Worm (Caenorhabditis elegans) whole organism, late embryonic: ENCODE data around the gene C14E2.4.

Experiments used
- C08G9.2 ChIP-seq: sonication (generic microtip); optimal IDR thresholded peaks from 2 replicates; lab custom pipeline; 2016; ENCODE audit warnings: mild to moderate bottlenecking, missing genetic modification characterization, moderate library complexity, missing compliant biosample characterization
- F13H6.1 ChIP-seq: sonication (generic microtip); optimal IDR thresholded peaks from 2 replicates; lab custom pipeline; 2016; ENCODE audit warnings: missing genetic modification characterization, missing compliant biosample characterization
- K02D7.2 ChIP-seq: sonication (generic microtip); optimal IDR thresholded peaks from 2 replicates; lab custom pipeline; 2017; ENCODE audit warnings: mild to moderate bottlenecking, missing genetic modification characterization, missing compliant biosample characterization
- Y22D7AL.16 ChIP-seq: sonication (generic microtip); optimal IDR thresholded peaks from 2 replicates; lab custom pipeline; 2016; ENCODE audit warnings: missing genetic modification characterization, missing compliant biosample characterization
- ahr-1 ChIP-seq: sonication (generic microtip); optimal IDR thresholded peaks from 2 replicates; lab custom pipeline; 2016; ENCODE audit warnings: missing genetic modification characterization, missing compliant biosample characterization
- ama-1 ChIP-seq: fragments of 150-350 bp; optimal IDR thresholded peaks from 2 replicates; lab custom pipeline; 2014
- ceh-18 ChIP-seq: sonication (generic microtip); optimal IDR thresholded peaks from 2 replicates; lab custom pipeline; 2016; ENCODE audit warnings: missing genetic modification characterization, missing compliant biosample characterization
- ceh-2 ChIP-seq: sonication (generic microtip); optimal IDR thresholded peaks from 2 replicates; lab custom pipeline; 2016; ENCODE audit warnings: missing genotype, missing genetic modification characterization, missing compliant biosample characterization
- ceh-30 ChIP-seq: fragments of 150-350 bp; optimal IDR thresholded peaks from 2 replicates; lab custom pipeline; 2014; ENCODE audit warnings: missing biosample characterization, missing genetic modification characterization
- ceh-31 ChIP-seq: sonication (generic microtip); optimal IDR thresholded peaks from 2 replicates; lab custom pipeline; 2016; ENCODE audit warnings: missing genetic modification characterization, missing compliant biosample characterization
- ceh-34 ChIP-seq: sonication (generic microtip); optimal IDR thresholded peaks from 2 replicates; lab custom pipeline; 2016; ENCODE audit warnings: mild to moderate bottlenecking, missing genetic modification characterization, missing compliant biosample characterization
- ceh-45 ChIP-seq: fragments of 200-800 bp; sonication (Bioruptor generic); IDR thresholded peaks from 2 replicates; pipeline ENCODE4 v1.3.6; 2022; ENCODE audit warnings: missing genetic modification reagents, missing genetic modification characterization, missing compliant biosample characterization
- ceh-48 ChIP-seq: sonication (generic microtip); optimal IDR thresholded peaks from 2 replicates; lab custom pipeline; 2016; ENCODE audit warnings: missing genetic modification characterization, inconsistent platforms, missing compliant biosample characterization
- ceh-6 ChIP-seq: fragments of 200-800 bp; sonication (Bioruptor generic); optimal IDR thresholded peaks from 2 replicates; lab custom pipeline; 2018; ENCODE audit warnings: mild to moderate bottlenecking, missing genetic modification characterization, missing compliant biosample characterization
- ceh-9 ChIP-seq: sonication (generic microtip); optimal IDR thresholded peaks from 2 replicates; lab custom pipeline; 2016; ENCODE audit warnings: mild to moderate bottlenecking, missing genetic modification characterization, inconsistent platforms, missing compliant biosample characterization
- che-1 ChIP-seq: sonication (generic microtip); optimal IDR thresholded peaks from 2 replicates; lab custom pipeline; 2016; ENCODE audit warnings: mild to moderate bottlenecking, missing genetic modification characterization, missing compliant biosample characterization
- dmd-4 ChIP-seq: sonication (generic microtip); optimal IDR thresholded peaks from 2 replicates; lab custom pipeline; 2016; ENCODE audit warnings: borderline replicate concordance, missing genetic modification characterization, missing compliant biosample characterization
- elt-2 ChIP-seq: sonication (generic microtip); optimal IDR thresholded peaks from 2 replicates; lab custom pipeline; 2016; ENCODE audit warnings: missing genetic modification reagents, missing genetic modification characterization, missing compliant biosample characterization
- fkh-6 ChIP-seq: sonication (generic microtip); optimal IDR thresholded peaks from 2 replicates; lab custom pipeline; 2016; ENCODE audit warnings: missing genetic modification characterization, missing compliant biosample characterization
- gmeb-2 ChIP-seq: sonication (generic microtip); optimal IDR thresholded peaks from 2 replicates; lab custom pipeline; 2016; ENCODE audit warnings: missing genetic modification characterization, inconsistent platforms, missing compliant biosample characterization
- hlh-30 ChIP-seq: sonication (generic microtip); optimal IDR thresholded peaks from 2 replicates; lab custom pipeline; 2017; ENCODE audit warnings: antibody characterized with exemption, missing genetic modification characterization, missing compliant biosample characterization; ENCODE audit not compliant: insufficient read depth
- hlh-6 ChIP-seq: sonication (generic microtip); optimal IDR thresholded peaks from 2 replicates; lab custom pipeline; 2016; ENCODE audit warnings: missing genotype, missing genetic modification characterization, missing compliant biosample characterization
- lim-6 ChIP-seq: sonication (generic microtip); optimal IDR thresholded peaks from 2 replicates; lab custom pipeline; 2016; ENCODE audit warnings: missing genetic modification characterization, missing compliant biosample characterization
- madf-2 ChIP-seq: sonication (generic microtip); optimal IDR thresholded peaks from 2 replicates; lab custom pipeline; 2017; ENCODE audit warnings: missing genetic modification characterization, missing compliant biosample characterization
- mec-3 ChIP-seq: sonication (generic microtip); optimal IDR thresholded peaks from 2 replicates; lab custom pipeline; 2016; ENCODE audit warnings: borderline replicate concordance, missing genetic modification characterization, missing compliant biosample characterization
- nfya-1 ChIP-seq: sonication (generic microtip); optimal IDR thresholded peaks from 2 replicates; lab custom pipeline; 2017; ENCODE audit warnings: missing genetic modification characterization, mild to moderate bottlenecking, missing compliant biosample characterization, antibody characterized with exemption, moderate library complexity
- nhr-11 ChIP-seq: fragments of 150-350 bp; optimal IDR thresholded peaks from 2 replicates; lab custom pipeline; 2014; ENCODE audit warnings: missing biosample characterization, missing genetic modification characterization
- nhr-232 ChIP-seq: sonication (generic microtip); optimal IDR thresholded peaks from 2 replicates; lab custom pipeline; 2016; ENCODE audit warnings: missing genetic modification characterization, missing compliant biosample characterization
- npax-4 ChIP-seq: sonication (generic microtip); optimal IDR thresholded peaks from 2 replicates; lab custom pipeline; 2016; ENCODE audit warnings: missing genetic modification characterization, missing compliant biosample characterization
- pat-9 ChIP-seq: fragments of 200-800 bp; sonication (Bioruptor generic); optimal IDR thresholded peaks from 2 replicates; lab custom pipeline; 2018; ENCODE audit warnings: mild to moderate bottlenecking, missing genetic modification characterization, moderate library complexity, missing compliant biosample characterization
- pax-1 ChIP-seq: fragments of 150-350 bp; optimal IDR thresholded peaks from 2 replicates; lab custom pipeline; 2014; ENCODE audit warnings: missing biosample characterization, missing genetic modification characterization
- pha-4 ChIP-seq: fragments of 150-350 bp; optimal IDR thresholded peaks from 2 replicates; lab custom pipeline; 2018; ENCODE audit warnings: missing biosample characterization, missing genetic modification reagents, missing genetic modification characterization
- pros-1 ChIP-seq: fragments of 150-350 bp; optimal IDR thresholded peaks from 2 replicates; lab custom pipeline; 2014; ENCODE audit warnings: missing biosample characterization, missing genetic modification reagents, missing genetic modification characterization
- ref-2 ChIP-seq: sonication (generic microtip); optimal IDR thresholded peaks from 2 replicates; lab custom pipeline; 2016; ENCODE audit warnings: missing genetic modification characterization, missing compliant biosample characterization
- sdc-2 ChIP-seq: sonication (generic microtip); optimal IDR thresholded peaks from 2 replicates; lab custom pipeline; 2016; ENCODE audit warnings: missing genotype, missing genetic modification characterization, missing compliant biosample characterization
- sox-4 ChIP-seq: sonication (generic microtip); optimal IDR thresholded peaks from 2 replicates; lab custom pipeline; 2017; ENCODE audit warnings: mild to moderate bottlenecking, missing genetic modification characterization, inconsistent platforms, missing compliant biosample characterization
- syd-9 ChIP-seq: sonication (generic microtip); optimal IDR thresholded peaks from 2 replicates; lab custom pipeline; 2016; ENCODE audit warnings: mild to moderate bottlenecking, missing genetic modification characterization, moderate library complexity, missing compliant biosample characterization
- tbx-2 ChIP-seq: sonication (generic microtip); optimal IDR thresholded peaks from 2 replicates; lab custom pipeline; 2016; ENCODE audit warnings: missing genetic modification characterization, missing compliant biosample characterization
- unc-3 ChIP-seq, 2 experiments: fragments of 200-800 bp in 1 of 2; sonication (Bioruptor generic) in 1 of 2; sonication (generic microtip) in 1 of 2; conservative IDR thresholded peaks in 1 of 2; optimal IDR thresholded peaks in 1 of 2; 2 replicates each; pipeline versions ENCODE4 v1.3.6 to Lab custom; 2016 to 2022; ENCODE audit warnings: missing compliant biosample characterization in 2 of 2, missing genetic modification characterization in 2 of 2, missing genetic modification reagents in 1 of 2
- unc-55 ChIP-seq: sonication (generic microtip); optimal IDR thresholded peaks from 2 replicates; lab custom pipeline; 2017; ENCODE audit warnings: missing biosample characterization, missing genetic modification reagents, missing genetic modification characterization
- ztf-16 ChIP-seq: sonication (generic microtip); optimal IDR thresholded peaks from 2 replicates; lab custom pipeline; 2017; ENCODE audit warnings: missing genetic modification characterization, missing compliant biosample characterization

Gene C14E2.4

DNA sequence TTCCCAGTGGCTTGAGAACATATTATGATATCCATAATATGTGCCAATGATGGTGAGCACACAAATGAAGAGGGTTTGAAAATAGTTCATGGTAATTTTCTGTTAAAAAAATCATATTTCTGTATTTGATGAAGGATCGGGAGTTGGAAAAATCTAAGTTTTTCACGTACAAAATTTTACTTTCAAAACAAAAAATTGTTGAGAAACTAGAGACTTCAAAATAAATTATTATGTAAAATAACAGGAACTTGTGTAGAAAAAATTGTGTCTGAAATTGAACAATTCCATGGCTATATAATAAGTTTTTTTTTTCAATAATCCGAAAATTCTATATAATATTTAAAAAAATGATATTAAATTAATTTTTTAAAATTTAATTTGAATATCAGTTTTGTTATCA lies at the start of gene C14E2.4:
C14E2.4 (minus strand) TSS at position 101 of the 400 bp plus-strand sequence.
- no peak for TF ChIP-seq fkh-6 (tag; lab: Kevin White, UChicago)
- TF ChIP-seq syd-9 (tag; lab: Kevin White, UChicago), result no peak
- no peak for TF ChIP-seq npax-4
- TF ChIP-seq hlh-30 (tag; lab: Kevin White, UChicago), result no peak
- no peak for TF ChIP-seq sox-4 (tag; lab: Kevin White, UChicago)
- no peak for TF ChIP-seq nhr-11 (tag; lab: Kevin White, UChicago)
- no peak for TF ChIP-seq che-1 (tag; lab: Kevin White, UChicago)
- no peak for TF ChIP-seq pros-1 (tag; lab: Kevin White, UChicago)
- TF ChIP-seq ahr-1 (tag; lab: Kevin White, UChicago), result no peak
- no peak for TF ChIP-seq nfya-1 (tag; lab: Kevin White, UChicago)
- TF ChIP-seq ceh-31 (tag; lab: Kevin White, UChicago), result no peak
- no peak for TF ChIP-seq unc-55 (GFP tag; lab: Kevin White, UChicago)
- TF ChIP-seq ama-1 (lab: Kevin White, UChicago), result no peak

DNA sequence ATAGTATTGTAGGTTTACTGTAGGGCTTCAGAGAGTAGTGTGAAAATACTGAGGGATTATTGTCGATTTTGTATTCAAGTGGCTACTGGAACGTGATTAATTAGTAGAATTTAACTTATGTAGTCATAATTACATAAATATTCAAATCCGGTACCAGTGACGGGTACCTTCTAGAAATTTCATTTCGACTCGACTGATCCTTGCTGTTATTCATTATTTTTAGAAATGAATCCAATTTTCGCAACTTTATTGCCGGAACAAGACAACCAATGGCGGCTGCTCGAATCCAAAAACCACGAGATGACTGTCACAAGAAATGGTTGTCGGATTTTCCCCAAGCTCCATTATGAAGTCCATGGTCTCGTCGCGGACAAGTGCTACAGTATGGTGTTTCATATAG lies 43.8 kb upstream of the C14E2.4 start, which contains the start of gene tbx-41:
tbx-41 (plus strand) TSS at position 301 of the 400 bp plus-strand sequence.
- TF ChIP-seq mec-3 (tag; lab: Kevin White, UChicago), result no peak
- TF ChIP-seq, all 69 proteins: peak for 0

DNA sequence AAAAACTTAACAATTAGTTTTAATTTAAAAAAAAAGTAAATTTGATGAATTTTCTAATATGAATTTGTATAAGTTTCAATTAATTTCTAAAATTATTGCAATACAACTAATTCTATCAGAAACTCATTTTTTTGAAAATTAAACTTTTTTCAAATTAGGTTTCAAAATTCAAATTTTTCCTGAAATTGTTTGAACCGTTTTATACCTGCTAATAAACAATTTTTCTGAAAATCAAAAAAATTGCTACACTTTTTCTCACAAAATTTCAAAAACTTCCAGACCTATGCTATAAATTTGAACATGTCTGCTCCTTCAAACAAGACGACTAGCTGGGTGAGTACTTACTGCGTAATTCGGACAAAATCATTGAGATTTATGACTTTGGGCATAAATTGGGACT lies 39.3 kb upstream of the C14E2.4 start, which contains the start of gene T26C11.8:
T26C11.8 (plus strand) TSS at position 301 of the 400 bp plus-strand sequence.
- no peak for TF ChIP-seq ahr-1 (tag; lab: Kevin White, UChicago)
- TF ChIP-seq fkh-6 (tag; lab: Kevin White, UChicago), result no peak
- no peak for TF ChIP-seq ceh-30 (tag; lab: Kevin White, UChicago)
- TF ChIP-seq tbx-2 (tag; lab: Kevin White, UChicago), result no peak
- no peak for TF ChIP-seq unc-3 (GFP tag; conservative IDR thresholded peaks at IDR 0.05; lab: Robert Waterston, UW)
- TF ChIP-seq unc-3 (tag; optimal IDR thresholded peaks at IDR 0.05; lab: Kevin White, UChicago), result no peak
- no peak for TF ChIP-seq ceh-2 (tag; lab: Kevin White, UChicago)
- TF ChIP-seq pat-9, result no peak
- TF ChIP-seq pax-1, result no peak
- TF ChIP-seq pha-4 (tag; lab: Kevin White, UChicago), result no peak
- no peak for TF ChIP-seq nfya-1 (tag; lab: Kevin White, UChicago)
- no peak for TF ChIP-seq gmeb-2
- no peak for TF ChIP-seq madf-2 (tag; lab: Kevin White, UChicago)
- no peak for TF ChIP-seq sdc-2 (tag; lab: Kevin White, UChicago)
- no peak for TF ChIP-seq syd-9 (tag; lab: Kevin White, UChicago)
- TF ChIP-seq ceh-18 (tag; lab: Kevin White, UChicago), result no peak
- no peak for TF ChIP-seq hlh-30 (tag; lab: Kevin White, UChicago)
- no peak for TF ChIP-seq ceh-45
- no peak for TF ChIP-seq ceh-34 (tag; lab: Kevin White, UChicago)
- TF ChIP-seq, all 69 proteins: peak for 0

DNA sequence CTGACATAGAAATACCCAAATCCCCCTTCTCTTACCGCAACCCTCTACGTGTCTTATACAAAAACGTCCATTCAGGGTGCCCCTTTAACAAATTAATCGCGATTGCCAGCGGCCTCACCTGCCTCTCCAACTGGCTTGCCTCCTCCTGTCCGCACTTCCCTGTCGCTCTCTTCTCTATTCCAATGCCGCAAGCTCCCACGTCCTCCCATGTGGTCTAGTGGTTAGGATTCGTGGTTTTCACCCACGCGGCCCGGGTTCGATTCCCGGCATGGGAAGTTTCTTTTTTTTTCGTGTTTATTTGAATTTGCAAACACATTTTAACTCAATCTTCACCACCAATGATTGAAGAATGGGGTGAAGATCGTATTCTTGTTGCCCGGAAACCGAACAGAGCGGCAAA lies 37.5 kb upstream of the C14E2.4 start:
- TF ChIP-seq ceh-2 (tag; lab: Kevin White, UChicago) (peak; percentile 64), hlh-6 (tag; lab: Kevin White, UChicago) (peak; percentile 88), nhr-232 (tag; lab: Kevin White, UChicago) (peak; percentile 68), C08G9.2 (tag; lab: Kevin White, UChicago) (peak; percentile 75), ref-2 (tag; lab: Kevin White, UChicago) (peak; percentile 75), elt-2 (tag; lab: Kevin White, UChicago) (peak; percentile 85), ama-1 (lab: Kevin White, UChicago) (no peak), K02D7.2 (tag; lab: Kevin White, UChicago) (peak; percentile 68), dmd-4 (tag; lab: Kevin White, UChicago) (no peak), syd-9 (tag; lab: Kevin White, UChicago) (peak; percentile 65), lim-6 (tag; lab: Kevin White, UChicago) (peak; percentile 14), sox-4 (tag; lab: Kevin White, UChicago) (peak; percentile 76), pha-4 (tag; lab: Kevin White, UChicago) (no peak), ceh-18 (tag; lab: Kevin White, UChicago) (peak; percentile 81), unc-3 (GFP tag; conservative IDR thresholded peaks at IDR 0.05; lab: Robert Waterston, UW) (peak; percentile 64; the same call in 1 of the 2 replicates), unc-3 (tag; optimal IDR thresholded peaks at IDR 0.05; lab: Kevin White, UChicago) (peak; percentile 60), tbx-2 (tag; lab: Kevin White, UChicago) (peak; percentile 84), ceh-48 (tag; lab: Kevin White, UChicago) (peak; percentile 49), npax-4 (peak; percentile 30), Y22D7AL.16 (tag; lab: Kevin White, UChicago) (no peak), ceh-6 (peak; percentile 74), F13H6.1 (peak; percentile 56), madf-2 (tag; lab: Kevin White, UChicago) (peak; percentile 74), ceh-45 (peak; percentile 64; the same call in 1 of the 2 replicates), nfya-1 (tag; lab: Kevin White, UChicago) (peak; percentile 65), pros-1 (tag; lab: Kevin White, UChicago) (no peak), ztf-16 (tag; lab: Kevin White, UChicago) (peak; percentile 69), ceh-9 (tag; lab: Kevin White, UChicago) (no peak), unc-55 (GFP tag; lab: Kevin White, UChicago) (no peak), pat-9 (peak; percentile 72), gmeb-2 (peak; percentile 61), ceh-34 (tag; lab: Kevin White, UChicago) (peak; percentile 85)
